Worm (Caenorhabditis elegans) whole organism, young adult: ENCODE data around the gene clec-187.

Source experiments
- F23B12.7 ChIP-seq: sonication (generic microtip); optimal IDR thresholded peaks from 2 replicates; lab custom pipeline; 2017; ENCODE audit warnings: missing genetic modification characterization, mild to moderate bottlenecking, missing compliant biosample characterization, antibody characterized with exemption, moderate library complexity; ENCODE audit not compliant: insufficient read depth
- Y67H2A.10 ChIP-seq: fragments of 200-800 bp; sonication (Bioruptor generic); conservative IDR thresholded peaks from 2 replicates; pipeline ENCODE4 v1.3.6; 2022; ENCODE audit warnings: missing genetic modification reagents, missing genetic modification characterization, missing compliant biosample characterization
- Y79H2A.3 ChIP-seq: fragments of 200-800 bp; sonication (Bioruptor generic); conservative IDR thresholded peaks from 2 replicates; pipeline ENCODE4 v1.3.6; 2022; ENCODE audit warnings: missing genetic modification reagents, missing genetic modification characterization, missing compliant biosample characterization
- efl-1 ChIP-seq: fragments of 150-350 bp; optimal IDR thresholded peaks from 2 replicates; lab custom pipeline; 2014; ENCODE audit warnings: missing biosample characterization, missing genetic modification reagents, missing genetic modification characterization
- hmg-20 ChIP-seq: fragments of 200-800 bp; sonication (Bioruptor generic); IDR thresholded peaks from 2 replicates; pipeline ENCODE4 v1.3.6; 2022; ENCODE audit warnings: missing genetic modification reagents, missing genetic modification characterization, missing compliant biosample characterization
- lsy-27 ChIP-seq: sonication (generic microtip); optimal IDR thresholded peaks from 2 replicates; lab custom pipeline; 2017; ENCODE audit warnings: missing genetic modification characterization, mild to moderate bottlenecking, missing compliant biosample characterization, antibody characterized with exemption, missing genotype, borderline replicate concordance; ENCODE audit not compliant: insufficient read depth
- nhr-27 ChIP-seq: fragments of 200-800 bp; sonication (Bioruptor generic); optimal IDR thresholded peaks from 2 replicates; lab custom pipeline; 2018; ENCODE audit warnings: mild to moderate bottlenecking, missing genetic modification characterization, moderate library complexity, missing compliant biosample characterization
- nhr-90 ChIP-seq: sonication (generic microtip); optimal IDR thresholded peaks from 2 replicates; lab custom pipeline; 2016; ENCODE audit warnings: missing genotype, mild to moderate bottlenecking, missing genetic modification characterization, missing compliant biosample characterization
- rec-8 ChIP-seq, 2 experiments: sonication (generic microtip); optimal IDR thresholded peaks; 2 replicates each; lab custom pipeline; 2016; ENCODE audit warnings: mild to moderate bottlenecking in 2 of 2, missing genetic modification characterization in 2 of 2, missing genetic modification reagents in 2 of 2, missing genotype in 2 of 2, missing biosample characterization in 1 of 2, missing compliant biosample characterization in 1 of 2, moderate library complexity in 1 of 2
- sea-2 ChIP-seq: fragments of 200-800 bp; sonication (Bioruptor generic); IDR thresholded peaks from 2 replicates; pipeline ENCODE4 v1.3.6; 2022; ENCODE audit warnings: missing genetic modification characterization, missing compliant biosample characterization
- snpc-4 ChIP-seq, 5 experiments: fragments of 150-350 bp in 1 of 5; sonication (generic microtip) in 4 of 5; optimal IDR thresholded peaks; 2 replicates each; lab custom pipeline; 2014 to 2018; ENCODE audit warnings: missing genetic modification characterization in 5 of 5, missing biosample characterization in 3 of 5, antibody characterized with exemption in 2 of 5, mild to moderate bottlenecking in 2 of 5, missing compliant biosample characterization in 2 of 5, missing genotype in 2 of 5, moderate library complexity in 2 of 5, missing genetic modification reagents in 1 of 5
- ztf-18 ChIP-seq: sonication (generic microtip); optimal IDR thresholded peaks from 2 replicates; lab custom pipeline; 2016; ENCODE audit warnings: missing genotype, mild to moderate bottlenecking, missing genetic modification characterization, missing compliant biosample characterization
- ztf-25 ChIP-seq: fragments of 200-800 bp; sonication (Bioruptor generic); IDR thresholded peaks from 2 replicates; pipeline ENCODE4 v1.3.6; 2022; ENCODE audit warnings: missing genetic modification reagents, missing genetic modification characterization, missing compliant biosample characterization

DNA sequence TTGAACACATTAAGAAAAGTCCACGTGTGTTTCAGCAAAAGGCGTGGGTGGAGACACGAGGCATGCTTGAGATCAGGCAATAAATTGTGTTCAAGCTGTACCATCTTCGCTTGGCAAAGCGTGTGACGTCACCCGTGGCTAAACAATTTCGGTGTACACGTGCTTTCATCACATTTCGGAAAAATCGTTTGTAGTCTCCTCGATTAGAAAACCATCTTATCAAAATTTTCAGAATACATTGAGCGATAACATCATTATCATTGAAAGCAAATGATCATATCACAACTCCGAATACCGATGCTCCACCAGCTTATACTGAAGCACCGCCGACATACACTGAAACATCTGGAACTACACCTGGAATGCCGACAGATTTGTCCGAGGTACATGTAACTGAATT, 30.3 kb upstream of the clec-187 start:
- no peak for TF ChIP-seq Y67H2A.10 (GFP tag; lab: Robert Waterston, UW)
- no peak for TF ChIP-seq hmg-20 (GFP tag; lab: Robert Waterston, UW)
- no peak for TF ChIP-seq efl-1
- TF ChIP-seq nhr-90 (tag; lab: Kevin White, UChicago): no peak
- no peak for TF ChIP-seq rec-8 (tag; optimal IDR thresholded peaks at IDR 0.05; lab: Kevin White, UChicago)
- TF ChIP-seq lsy-27 (tag; lab: Kevin White, UChicago): no peak
- TF ChIP-seq Y79H2A.3 (GFP tag; lab: Robert Waterston, UW): no peak
- no peak for TF ChIP-seq ztf-18 (tag; lab: Kevin White, UChicago)
- TF ChIP-seq F23B12.7: no peak
- no peak for TF ChIP-seq ztf-25 (GFP tag; lab: Robert Waterston, UW)
- no peak for TF ChIP-seq sea-2
- TF ChIP-seq snpc-4 (GFP tag; optimal IDR thresholded peaks at IDR 0.05; lab: Kevin White, UChicago): no peak
- TF ChIP-seq snpc-4 (tag; optimal IDR thresholded peaks at IDR 0.05; lab: Kevin White, UChicago): no peak
- TF ChIP-seq nhr-27 (tag; lab: Kevin White, UChicago): no peak
